Worm (Caenorhabditis elegans) whole organism, mixed stage, embryonic: ENCODE results near the gene F48D6.4.

Experiments
- hlh-1 ChIP-seq: fragments of 150-350 bp; optimal IDR thresholded peaks from 2 replicates; lab custom pipeline; 2014; ENCODE audit warnings: missing biosample characterization, missing genetic modification reagents, missing genetic modification characterization
- lin-32 ChIP-seq: fragments of 200-800 bp; sonication (Bioruptor generic); optimal IDR thresholded peaks from 2 replicates; lab custom pipeline; 2018; ENCODE audit warnings: mild to moderate bottlenecking, missing genetic modification characterization, missing compliant biosample characterization
- sptf-1 ChIP-seq: sonication (generic microtip); optimal IDR thresholded peaks from 2 replicates; lab custom pipeline; 2017; ENCODE audit warnings: mild to moderate bottlenecking, missing genetic modification characterization, moderate library complexity, missing compliant biosample characterization

ce11 chrX:4255366-4255765 is 8.4 kb upstream of the F48D6.4 start:
- TF ChIP-seq lin-32 (no peak), sptf-1 (tag; lab: Kevin White, UChicago) (no peak), hlh-1 (tag; lab: Kevin White, UChicago) (no peak)
